Worm (Caenorhabditis elegans) whole organism, L4 larva: ENCODE data around the gene arrd-24.

Source experiments
- F10B5.3 ChIP-seq: sonication (generic microtip); optimal IDR thresholded peaks from 2 replicates; lab custom pipeline; 2016; ENCODE audit warnings: mild to moderate bottlenecking, missing genetic modification characterization, missing compliant biosample characterization
- T20F7.1 ChIP-seq: fragments of 200-800 bp; sonication (Bioruptor generic); optimal IDR thresholded peaks from 2 replicates; lab custom pipeline; 2018; ENCODE audit warnings: mild to moderate bottlenecking, missing genetic modification characterization, missing compliant biosample characterization
- aha-1 ChIP-seq: fragments of 150-350 bp; peaks from one replicate; lab custom pipeline; 2014; ENCODE audit warnings: missing biosample characterization, missing genetic modification characterization
- ama-1 ChIP-seq: fragments of 150-350 bp; optimal IDR thresholded peaks from 2 replicates; lab custom pipeline; 2014; ENCODE audit warnings: inconsistent platforms, mixed read lengths
- attf-4 ChIP-seq: sonication (generic microtip); optimal IDR thresholded peaks from 3 replicates; lab custom pipeline; 2017; ENCODE audit warnings: missing biosample characterization, missing genetic modification characterization
- ceh-20 ChIP-seq: fragments of 200-800 bp; sonication (Bioruptor generic); IDR thresholded peaks from 2 replicates; pipeline ENCODE4 v1.3.6; 2022; ENCODE audit warnings: missing genetic modification reagents, missing genetic modification characterization, missing compliant biosample characterization
- ceh-62 ChIP-seq: sonication (generic microtip); optimal IDR thresholded peaks from 2 replicates; lab custom pipeline; 2017; ENCODE audit warnings: missing biosample characterization, missing genetic modification characterization
- ceh-82 ChIP-seq: sonication (generic microtip); optimal IDR thresholded peaks from 2 replicates; lab custom pipeline; 2017; ENCODE audit warnings: missing biosample characterization, missing genetic modification characterization
- ces-1 ChIP-seq: fragments of 150-350 bp; sonication (generic microtip); optimal IDR thresholded peaks from 4 replicates; lab custom pipeline; 2014; ENCODE audit warnings: missing biosample characterization, missing genetic modification reagents, missing genetic modification characterization
- daf-12 ChIP-seq: fragments of 150-350 bp; optimal IDR thresholded peaks from 2 replicates; lab custom pipeline; 2014; ENCODE audit warnings: missing biosample characterization, missing genetic modification reagents, missing genetic modification characterization
- egl-27 ChIP-seq: sonication (generic microtip); optimal IDR thresholded peaks from 3 replicates; lab custom pipeline; 2017; ENCODE audit warnings: missing biosample characterization, missing genetic modification reagents, missing genetic modification characterization
- egl-43 ChIP-seq: fragments of 200-800 bp; sonication (Bioruptor generic); IDR thresholded peaks from 2 replicates; pipeline ENCODE4 v1.3.6; 2022; ENCODE audit warnings: missing genetic modification reagents, missing genetic modification characterization, missing compliant biosample characterization
- fkh-10 ChIP-seq: fragments of 150-350 bp; optimal IDR thresholded peaks from 2 replicates; lab custom pipeline; 2014; ENCODE audit warnings: missing biosample characterization, missing genetic modification reagents, missing genetic modification characterization
- fos-1 ChIP-seq: fragments of 150-350 bp; optimal IDR thresholded peaks from 2 replicates; lab custom pipeline; 2014; ENCODE audit warnings: missing biosample characterization, missing genetic modification characterization
- hmg-1.1 ChIP-seq: fragments of 200-800 bp; sonication (Bioruptor generic); IDR thresholded peaks from 2 replicates; pipeline ENCODE4 v1.3.6; 2022; ENCODE audit warnings: missing genetic modification reagents, missing genetic modification characterization, missing compliant biosample characterization
- lin-13 ChIP-seq: fragments of 150-350 bp; optimal IDR thresholded peaks from 2 replicates; lab custom pipeline; 2014; ENCODE audit warnings: missing biosample characterization, missing genetic modification reagents, missing genetic modification characterization
- lin-38 ChIP-seq: fragments of 200-800 bp; sonication (Bioruptor generic); IDR thresholded peaks from 2 replicates; pipeline ENCODE4 v1.3.6; 2022; ENCODE audit warnings: missing genetic modification reagents, missing genetic modification characterization, missing compliant biosample characterization
- lir-3 ChIP-seq: sonication (generic microtip); optimal IDR thresholded peaks from 2 replicates; lab custom pipeline; 2016; ENCODE audit warnings: mild to moderate bottlenecking, missing genetic modification characterization, missing compliant biosample characterization
- lsy-2 ChIP-seq, 2 experiments: fragments of 150-350 bp in 1 of 2; sonication (generic microtip) in 1 of 2; optimal IDR thresholded peaks; 2 replicates each; lab custom pipeline; 2014 to 2017; ENCODE audit warnings: missing biosample characterization in 2 of 2, missing genetic modification characterization in 2 of 2
- madf-9 ChIP-seq: fragments of 200-800 bp; sonication (Bioruptor generic); conservative IDR thresholded peaks from 2 replicates; pipeline ENCODE4 v1.3.6; 2022; ENCODE audit warnings: missing genetic modification reagents, missing genetic modification characterization, missing compliant biosample characterization
- mep-1 ChIP-seq: fragments of 150-350 bp; sonication (generic microtip); optimal IDR thresholded peaks from 3 replicates; lab custom pipeline; 2014; ENCODE audit warnings: missing biosample characterization, missing genetic modification characterization
- nhr-28 ChIP-seq: fragments of 150-350 bp; optimal IDR thresholded peaks from 2 replicates; lab custom pipeline; 2014; ENCODE audit warnings: missing biosample characterization, missing genetic modification characterization
- nhr-41 ChIP-seq: fragments of 200-800 bp; sonication (Bioruptor generic); IDR thresholded peaks from 2 replicates; pipeline ENCODE4 v1.3.6; 2022; ENCODE audit warnings: missing genetic modification reagents, missing genetic modification characterization, missing compliant biosample characterization
- nhr-42 ChIP-seq: fragments of 200-800 bp; sonication (Bioruptor generic); IDR thresholded peaks from 2 replicates; pipeline ENCODE4 v1.3.6; 2022; ENCODE audit warnings: missing genetic modification characterization, missing compliant biosample characterization
- nhr-48 ChIP-seq: sonication (generic microtip); optimal IDR thresholded peaks from 2 replicates; lab custom pipeline; 2016; ENCODE audit warnings: mild to moderate bottlenecking, missing genetic modification characterization, missing compliant biosample characterization
- pha-4 ChIP-seq, 2 experiments: fragments of 150-350 bp in 1 of 2; fragments of 200-800 bp in 1 of 2; sonication (Bioruptor generic) in 1 of 2; IDR thresholded peaks in 1 of 2; optimal IDR thresholded peaks in 1 of 2; 2 replicates each; pipeline versions ENCODE4 v1.3.6 to Lab custom; 2014 to 2022; ENCODE audit warnings: missing genetic modification characterization in 2 of 2, missing genetic modification reagents in 2 of 2, missing biosample characterization in 1 of 2, missing compliant biosample characterization in 1 of 2
- php-3 ChIP-seq: fragments of 200-800 bp; sonication (Bioruptor generic); IDR thresholded peaks from 2 replicates; pipeline ENCODE4 v1.3.6; 2022; ENCODE audit warnings: missing genetic modification reagents, missing genetic modification characterization, missing compliant biosample characterization
- pqm-1 ChIP-seq: sonication (generic microtip); optimal IDR thresholded peaks from 2 replicates; lab custom pipeline; 2017; ENCODE audit warnings: missing biosample characterization, missing genetic modification characterization
- snpc-1.2 ChIP-seq: fragments of 200-800 bp; sonication (Bioruptor generic); IDR thresholded peaks from 2 replicates; pipeline ENCODE4 v1.3.6; 2022; ENCODE audit warnings: missing genetic modification reagents, missing genetic modification characterization, missing compliant biosample characterization
- snpc-4 ChIP-seq: fragments of 150-350 bp; optimal IDR thresholded peaks from 2 replicates; lab custom pipeline; 2014; ENCODE audit warnings: missing biosample characterization, missing genetic modification characterization
- unc-130 ChIP-seq: sonication (generic microtip); optimal IDR thresholded peaks from 2 replicates; lab custom pipeline; 2016; ENCODE audit warnings: missing genetic modification reagents, missing genetic modification characterization, missing compliant biosample characterization
- unc-39 ChIP-seq: sonication (generic microtip); optimal IDR thresholded peaks from 2 replicates; lab custom pipeline; 2017; ENCODE audit warnings: missing biosample characterization, missing genetic modification characterization
- zag-1 ChIP-seq: fragments of 150-350 bp; optimal IDR thresholded peaks from 2 replicates; lab custom pipeline; 2014; ENCODE audit warnings: missing biosample characterization, missing genetic modification characterization
- zfp-2 ChIP-seq: sonication (generic microtip); optimal IDR thresholded peaks from 2 replicates; lab custom pipeline; 2016; ENCODE audit warnings: mild to moderate bottlenecking, missing genetic modification characterization, missing compliant biosample characterization
- zip-11 ChIP-seq: fragments of 200-800 bp; sonication (Bioruptor generic); IDR thresholded peaks from 2 replicates; pipeline ENCODE4 v1.3.6; 2022; ENCODE audit warnings: missing genetic modification characterization, missing compliant biosample characterization
- ztf-7 ChIP-seq: fragments of 150-350 bp; optimal IDR thresholded peaks from 2 replicates; lab custom pipeline; 2014; ENCODE audit warnings: missing biosample characterization, missing genetic modification characterization

The arrd-24 gene

ce11 chrX:13945524-13945923, 34.8 kb downstream of the arrd-24 start (continued):
- no peak for TF ChIP-seq lin-38 (GFP tag; lab: Robert Waterston, UW)
- TF ChIP-seq egl-43 = peak; percentile 82
- TF ChIP-seq lsy-2 (tag; optimal IDR thresholded peaks at IDR 0.05; lab: Kevin White, UChicago) = peak; percentile 30 to 47
- no peak for TF ChIP-seq zfp-2
- TF ChIP-seq fos-1 = no peak
- TF ChIP-seq nhr-48 (tag; lab: Kevin White, UChicago) = peak; percentile 28
- TF ChIP-seq mep-1 (tag; lab: Kevin White, UChicago) = peak; percentile 73
- peak; percentile 74 for TF ChIP-seq ceh-20
- TF ChIP-seq madf-9 (GFP tag; lab: Robert Waterston, UW) = peak; percentile 40; the same call in 1 of the 2 replicates
- no peak for TF ChIP-seq unc-130 (GFP tag; lab: Kevin White, UChicago)
- no peak for TF ChIP-seq egl-27
- TF ChIP-seq pha-4 (GFP tag; IDR thresholded peaks at IDR 0.05; lab: Robert Waterston, UW) = peak; percentile 36; the same call in 1 of the 2 replicates
- no peak for TF ChIP-seq pha-4 (tag; optimal IDR thresholded peaks at IDR 0.05; lab: Kevin White, UChicago)
- TF ChIP-seq nhr-41 (GFP tag; lab: Robert Waterston, UW) = no peak
- TF ChIP-seq ztf-7 (tag; lab: Kevin White, UChicago) = no peak
- no peak for TF ChIP-seq zag-1 (tag; lab: Kevin White, UChicago)
- no peak for TF ChIP-seq attf-4
- TF ChIP-seq snpc-4 (tag; lab: Kevin White, UChicago) = peak; percentile 57
- TF ChIP-seq T20F7.1 (GFP tag; lab: Kevin White, UChicago) = no peak
- TF ChIP-seq F10B5.3 (tag; lab: Kevin White, UChicago) = peak; percentile 2
- TF ChIP-seq zip-11 = no peak
- peak; percentile 68 for TF ChIP-seq fkh-10 (GFP tag; lab: Kevin White, UChicago)
- no peak for TF ChIP-seq ceh-82 (tag; lab: Kevin White, UChicago)
- peak; percentile 47 for TF ChIP-seq lin-13 (GFP tag; lab: Kevin White, UChicago)
- peak; percentile 39 for TF ChIP-seq nhr-28 (tag; lab: Kevin White, UChicago)
- no peak for TF ChIP-seq snpc-1.2 (GFP tag; lab: Robert Waterston, UW)

- TF ChIP-seq aha-1 (peak; percentile 95), unc-39 (tag; lab: Kevin White, UChicago) (no peak)
Observed at ce11 chrX:13945090-13945489, 35.2 kb downstream of the arrd-24 start.

DNA sequence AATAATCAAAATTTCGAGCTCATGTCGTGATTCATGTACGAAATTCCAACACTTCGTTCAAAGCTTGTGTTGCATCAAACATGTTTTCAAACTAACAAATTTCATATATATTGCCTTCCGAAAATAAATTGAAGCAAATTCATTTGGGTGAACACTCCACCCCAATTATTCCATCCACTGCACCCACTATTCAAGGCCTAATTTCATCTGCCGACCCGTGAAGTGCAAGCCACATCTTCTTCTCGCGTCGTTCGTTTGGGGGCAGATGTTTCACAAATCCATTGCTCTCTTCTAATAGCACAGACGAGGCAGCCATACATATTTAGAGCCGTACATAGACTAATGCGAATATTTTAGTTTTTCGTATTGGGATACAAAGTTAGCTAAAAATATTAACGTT, 36.1 kb downstream of the arrd-24 start:
- TF ChIP-seq hmg-1.1 = no peak
- no peak for TF ChIP-seq aha-1
- no peak for TF ChIP-seq zag-1 (tag; lab: Kevin White, UChicago)
- no peak for TF ChIP-seq daf-12 (tag; lab: Kevin White, UChicago)
- no peak for TF ChIP-seq lir-3 (tag; lab: Kevin White, UChicago)
- no peak for TF ChIP-seq ama-1 (lab: Kevin White, UChicago)
- TF ChIP-seq ces-1 (GFP tag; lab: Kevin White, UChicago) = no peak
- TF ChIP-seq pha-4 (GFP tag; IDR thresholded peaks at IDR 0.05; lab: Robert Waterston, UW) = no peak
- TF ChIP-seq pha-4 (tag; optimal IDR thresholded peaks at IDR 0.05; lab: Kevin White, UChicago) = no peak
- no peak for TF ChIP-seq ceh-20
- TF ChIP-seq pqm-1 (tag; lab: Kevin White, UChicago) = no peak
- TF ChIP-seq php-3 (GFP tag; lab: Robert Waterston, UW) = no peak
- TF ChIP-seq ceh-62 = no peak
- TF ChIP-seq nhr-41 (GFP tag; lab: Robert Waterston, UW) = no peak
- TF ChIP-seq nhr-42 (GFP tag; lab: Robert Waterston, UW) = no peak

DNA sequence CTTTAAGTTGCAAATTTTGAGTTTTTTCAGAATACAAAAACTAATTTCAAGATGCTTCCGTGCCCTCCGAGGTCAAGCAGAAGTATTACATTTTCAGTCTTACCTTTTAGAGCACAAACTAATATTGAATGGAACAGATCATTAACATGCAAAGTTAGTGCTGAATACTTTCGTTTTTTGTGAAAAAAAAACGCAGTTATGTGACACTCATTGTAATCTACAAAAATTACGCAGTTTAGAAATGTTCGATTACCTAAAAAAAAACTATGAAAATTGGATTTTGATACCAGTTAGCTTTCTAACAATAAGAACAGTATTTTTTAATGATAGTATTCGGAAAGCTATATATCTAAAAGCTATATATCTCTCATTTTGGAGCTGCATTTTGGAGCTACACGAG, 38.5 kb downstream of the arrd-24 start:
- TF ChIP-seq aha-1 (peak; percentile 92), ama-1 (lab: Kevin White, UChicago) (no peak)
